Fruit fly (Drosophila melanogaster) S2 (cell line): Measurements from ENCODE around the gene CG3246.

Source experiments
- CG8478 ChIP-seq: fragments of >200 bp; optimal IDR thresholded peaks from 2 replicates; lab custom pipeline; 2018
- CTCF ChIP-seq, 2 experiments: fragments of >200 bp; optimal IDR thresholded peaks; 2 replicates each; lab custom pipeline; 2018

- TF ChIP-seq CTCF (optimal IDR thresholded peaks at IDR 0.05; lab: Kevin White, UChicago) (no peak), CG8478 (no peak)
Observed at dm6 chr2L:3452286-3452685, 9.5 kb downstream of the CG3246 start, which contains the start of gene CG12795.
